Fruit fly (Drosophila melanogaster) ovary, adult (tissue): ENCODE results near the gene Rab7.

Source experiments
- CG17801 ChIP-seq: fragments of 200-800 bp; optimal IDR thresholded peaks from 2 replicates; lab custom pipeline; 2019; ENCODE audit warnings: missing biosample characterization, mild to moderate bottlenecking, missing genetic modification characterization, moderate library complexity; ENCODE audit not compliant: partially characterized antibody

Rab7 gene

DNA sequence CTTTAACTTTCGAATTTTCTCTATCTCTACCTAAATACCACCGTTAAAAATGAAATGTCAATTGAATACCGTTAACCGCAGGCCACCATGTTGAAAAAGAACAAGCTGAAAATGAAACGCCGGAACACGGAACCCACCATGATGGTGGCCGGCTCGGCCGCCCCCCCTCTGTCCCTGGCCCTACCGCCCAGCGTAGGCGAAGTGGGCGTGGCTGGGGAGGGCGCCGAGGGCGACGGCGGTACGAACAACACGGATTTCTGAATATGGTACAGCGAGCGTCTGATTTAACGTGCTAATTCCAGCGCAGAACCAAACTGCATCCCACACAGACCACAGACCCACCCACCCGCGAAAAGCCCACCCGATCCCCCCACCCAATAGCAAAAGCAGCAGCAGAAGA lies 11.2 kb upstream of the Rab7 start:
- no peak for TF ChIP-seq CG17801

dm6 chr3R:23986479-23986930 lies 6.3 kb upstream of the Rab7 start, which contains the start of the genes CG13603 and CG5902:
Gene CG13603 (minus strand): TSS chr3R:23986569.
Gene CG5902 (plus strand): TSS chr3R:23986642.
- peak; percentile 75 for TF ChIP-seq CG17801

DNA sequence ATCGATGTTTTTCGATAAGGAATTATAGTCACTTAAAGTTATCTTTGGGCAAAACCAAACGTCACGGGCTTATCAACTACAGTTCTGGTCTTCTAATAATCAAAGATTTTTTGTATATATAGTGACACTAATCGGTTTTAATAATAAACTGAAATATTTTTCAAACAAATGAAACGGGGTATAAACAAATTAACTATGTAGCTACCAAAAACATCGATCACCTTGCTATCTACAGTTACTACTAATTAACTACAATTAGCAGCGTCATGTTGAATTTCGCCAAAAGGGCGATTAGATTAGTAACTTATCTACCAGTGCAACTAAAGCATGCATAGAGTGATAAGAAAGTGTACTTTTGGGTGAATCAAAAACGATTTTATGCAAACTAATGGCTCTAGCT lies 1.4 kb upstream of the Rab7 start:
- no peak for TF ChIP-seq CG17801

DNA sequence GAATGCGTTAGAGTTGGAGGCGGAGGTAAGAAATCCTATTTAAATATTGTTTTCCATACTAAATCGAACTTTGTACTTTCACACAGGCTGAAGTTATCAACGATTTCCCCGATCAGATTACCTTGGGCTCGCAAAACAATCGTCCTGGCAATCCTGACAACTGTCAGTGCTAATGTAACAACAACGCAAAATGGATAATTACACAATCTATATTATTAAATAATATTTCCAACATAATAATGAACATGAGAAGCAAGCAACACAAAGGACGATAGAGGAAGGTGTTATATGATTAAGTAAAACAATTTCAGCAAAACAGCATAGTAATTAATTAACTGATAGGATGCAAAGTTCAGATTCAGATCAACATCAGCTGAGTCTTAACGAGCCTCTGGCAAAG lies 1.8 kb downstream of the Rab7 start:
- TF ChIP-seq CG17801: no peak

dm6 chr3R:23995460-23995859 lies 2.7 kb downstream of the Rab7 start, which contains the start of gene CG33108:
Gene CG33108 (plus strand): TSS chr3R:23995659.
- no peak for TF ChIP-seq CG17801

DNA sequence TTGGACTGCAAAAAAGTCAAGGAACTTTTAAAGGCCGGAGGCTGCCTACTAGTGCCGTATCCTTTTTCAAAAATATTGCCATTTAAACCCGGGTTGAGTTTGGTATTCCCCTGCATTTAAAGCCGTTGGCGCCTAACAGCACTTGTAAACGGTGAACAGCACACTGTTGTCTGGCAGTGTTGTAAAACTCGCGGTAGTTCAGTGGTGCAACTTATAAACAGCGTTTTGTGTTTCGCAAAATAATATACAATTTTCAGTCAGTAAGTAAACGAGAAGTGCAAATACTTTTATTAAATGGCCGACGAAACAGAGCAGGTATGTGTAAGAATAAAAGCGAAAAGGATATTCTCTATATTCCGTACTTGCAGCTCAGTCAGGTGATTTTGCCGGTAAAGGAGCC lies 3.4 kb downstream of the Rab7 start, which contains the start of gene LSm3:
Gene LSm3, plus strand, starts transcription at position 39 of the 400 bp plus-strand sequence.
- TF ChIP-seq CG17801: peak; percentile 49

DNA sequence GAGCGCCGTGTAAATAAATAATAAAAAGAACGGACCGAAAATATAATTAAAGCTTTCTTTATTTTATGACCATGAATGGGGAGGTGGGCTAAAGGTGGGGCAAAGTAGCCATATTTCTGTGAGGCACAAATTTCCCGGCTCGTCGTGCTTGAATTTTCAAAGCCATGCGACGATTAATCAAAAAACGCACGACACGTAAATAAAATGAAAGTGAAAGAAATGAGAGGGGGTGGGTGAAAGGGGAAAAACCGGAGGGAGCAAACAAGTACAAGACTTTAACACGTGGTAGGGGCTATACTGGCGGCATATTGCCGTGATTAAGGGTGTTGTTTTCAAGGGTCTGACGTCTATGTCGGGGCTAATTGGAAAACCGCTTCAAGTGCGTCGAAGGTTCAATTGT lies 8.3 kb downstream of the Rab7 start:
- no peak for TF ChIP-seq CG17801

DNA sequence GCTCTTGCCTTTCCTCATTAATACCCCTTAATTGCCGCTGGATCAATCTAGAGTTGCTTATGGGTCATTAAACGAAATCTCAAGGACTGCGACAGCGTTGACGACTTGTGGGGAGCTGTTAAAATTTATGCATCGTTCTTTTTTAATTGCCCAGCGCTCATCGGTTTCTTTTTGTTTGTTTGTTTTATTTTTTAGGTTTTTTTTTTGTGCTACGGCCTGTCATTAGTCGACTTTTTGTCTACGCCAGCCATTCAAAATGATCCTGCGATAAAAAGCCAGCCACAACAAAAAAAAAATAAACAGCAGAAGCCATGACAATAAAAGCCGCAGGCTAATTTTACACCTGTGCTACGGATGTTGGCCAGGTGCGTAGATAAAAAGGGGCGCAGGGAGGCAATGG lies 11.1 kb downstream of the Rab7 start:
- TF ChIP-seq CG17801: no peak

- TF ChIP-seq CG17801: peak; percentile 14
Measured at dm6 chr3R:24006449-24007159, 13.8 kb downstream of the Rab7 start.

dm6 chr3R:24007775-24008506 lies 15.1 kb downstream of the Rab7 start:
- TF ChIP-seq CG17801: no peak

DNA sequence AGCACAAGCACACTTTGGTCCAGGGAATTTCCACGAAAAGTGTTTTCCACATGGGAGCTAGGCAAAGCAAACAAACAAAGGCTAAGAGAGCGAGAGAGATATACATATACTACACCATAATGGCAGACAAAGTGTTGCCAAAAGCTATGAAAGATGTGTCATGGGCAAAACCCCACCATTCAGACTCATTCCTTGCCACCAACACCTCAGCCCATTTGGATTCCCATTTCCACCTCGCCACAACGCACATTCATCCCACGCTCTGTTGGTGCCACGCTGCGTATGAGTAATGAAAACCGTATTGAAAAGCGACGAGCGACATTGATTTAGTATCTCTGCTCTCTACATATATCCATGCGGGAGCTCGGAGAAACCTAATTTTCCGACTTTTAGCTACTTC lies 16.1 kb downstream of the Rab7 start:
- TF ChIP-seq CG17801: no peak

dm6 chr3R:24010637-24011214 lies 17.9 kb downstream of the Rab7 start:
- TF ChIP-seq CG17801: no peak

dm6 chr3R:24012038-24012693 lies 19.4 kb downstream of the Rab7 start:
- no peak for TF ChIP-seq CG17801

- no peak for TF ChIP-seq CG17801
Measured at dm6 chr3R:24014600-24014999, 21.8 kb downstream of the Rab7 start.

DNA sequence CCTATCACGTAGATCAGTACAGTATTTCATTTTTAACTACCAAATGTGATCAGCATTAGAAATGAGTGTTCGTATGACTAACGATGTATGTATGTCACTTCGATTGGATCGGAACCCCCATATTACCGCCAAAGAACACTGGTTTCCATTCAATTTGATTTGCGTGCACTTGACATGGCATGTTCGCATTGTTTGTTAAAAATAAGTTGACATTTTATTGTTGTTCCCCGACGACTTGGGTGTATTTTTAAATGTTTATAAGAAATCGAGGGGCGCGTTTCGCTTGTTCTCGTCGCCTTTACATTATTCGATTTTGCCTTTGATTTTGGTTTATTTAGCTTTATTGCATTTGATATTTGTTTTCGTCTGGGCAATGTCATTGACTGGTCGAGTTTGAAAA lies 22.6 kb downstream of the Rab7 start:
- no peak for TF ChIP-seq CG17801

DNA sequence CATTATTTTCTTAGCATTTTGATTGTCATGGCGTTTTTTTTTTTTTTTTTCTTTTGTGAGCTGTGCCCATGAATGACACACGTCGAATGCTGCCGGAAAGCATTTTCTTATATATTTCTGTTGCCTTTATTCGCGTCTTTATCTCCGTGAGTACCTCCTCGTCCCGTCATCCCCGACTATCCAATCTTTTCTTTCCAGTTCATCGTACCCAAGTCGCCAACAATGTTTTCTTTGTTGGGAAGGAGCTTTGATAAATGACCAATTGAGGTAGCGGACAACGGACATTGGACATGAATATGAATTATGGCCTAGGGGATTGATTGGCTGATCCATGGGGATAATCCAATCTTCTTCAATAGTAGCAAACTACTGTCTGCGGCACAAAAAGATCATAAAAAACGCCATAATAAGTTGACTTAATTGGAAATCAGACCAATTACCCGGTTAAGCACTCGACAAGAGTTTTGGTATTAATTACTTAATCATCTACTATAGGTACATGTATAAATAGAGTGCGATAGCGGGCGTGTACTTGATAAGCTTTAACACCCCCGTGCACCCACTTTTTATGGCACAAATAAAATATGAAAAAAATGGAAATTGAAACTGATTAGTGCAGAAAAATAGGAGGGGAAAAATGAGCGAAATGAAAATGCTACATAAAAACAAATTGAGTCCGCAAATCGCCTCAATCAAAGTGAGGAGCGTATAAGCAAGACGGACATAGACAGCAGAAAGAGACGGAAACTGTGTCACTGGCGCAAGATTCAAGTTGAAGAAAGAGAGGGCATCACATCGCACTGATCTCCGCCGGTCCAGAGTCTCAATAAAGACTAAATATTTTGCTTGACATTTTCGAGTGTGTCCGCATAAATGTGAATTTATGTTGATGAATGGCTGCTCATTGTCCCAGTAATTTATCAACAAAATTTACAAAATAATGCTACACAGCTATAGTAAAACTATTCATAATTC lies 23.4 kb downstream of the Rab7 start:
- no peak for TF ChIP-seq CG17801
